Worm (Caenorhabditis elegans): ENCODE results near the gene msp-64.

- TF ChIP-seq nhr-67 (tag; optimal IDR thresholded peaks at IDR 0.05), result no peak
- TF ChIP-seq unc-62 (GFP tag; optimal IDR thresholded peaks at IDR 0.05), result no peak
- TF ChIP-seq nhr-11 (tag; optimal IDR thresholded peaks at IDR 0.05), result no peak
- TF ChIP-seq ceh-82 (tag; optimal IDR thresholded peaks at IDR 0.05), result no peak
- no peak for TF ChIP-seq lin-15B (tag; optimal IDR thresholded peaks at IDR 0.05)
- no peak for TF ChIP-seq nfya-1 (tag; optimal IDR thresholded peaks at IDR 0.05; ENCODE audit: insufficient read depth)
- TF ChIP-seq tbx-2 (tag; optimal IDR thresholded peaks at IDR 0.05), result no peak
- TF ChIP-seq egl-5 (tag; optimal IDR thresholded peaks at IDR 0.05), result no peak
- no peak for TF ChIP-seq nhr-28 (tag; optimal IDR thresholded peaks at IDR 0.05)
- TF ChIP-seq ztf-11 (tag; optimal IDR thresholded peaks at IDR 0.05), result no peak
- TF ChIP-seq nhr-76 (tag; optimal IDR thresholded peaks at IDR 0.05), result no peak
- no peak for TF ChIP-seq ztf-4 (tag; optimal IDR thresholded peaks at IDR 0.05)
- TF ChIP-seq zag-1 (tag; optimal IDR thresholded peaks at IDR 0.05), result no peak
- TF ChIP-seq aly-2 (tag; optimal IDR thresholded peaks at IDR 0.05), result no peak
These were observed 6.2 kb upstream of the msp-64 start, which contains the start of gene ZK1248.20 for ce11 chrII:5816346-5816745.

All from whole organism, L3 larva.